Worm (Caenorhabditis elegans) whole organism, mixed stage, embryonic: ENCODE measurements around the gene ZC190.2.
"Not testable (repeated sequence)": the region's sequence is repeated elsewhere in the genome, so short reads cannot be mapped to it uniquely, and the experiment has no call there.

Experiments
- blmp-1 ChIP-seq: fragments of 150-350 bp; optimal IDR thresholded peaks from 2 replicates; lab custom pipeline; 2014; ENCODE audit warnings: missing biosample characterization, missing genetic modification characterization
- drap-1 ChIP-seq: fragments of 200-800 bp; sonication (Bioruptor generic); optimal IDR thresholded peaks from 3 replicates; lab custom pipeline; 2018; ENCODE audit warnings: mild to moderate bottlenecking, missing genetic modification characterization, missing compliant biosample characterization
- elt-3 ChIP-seq: fragments of 150-350 bp; optimal IDR thresholded peaks from 2 replicates; lab custom pipeline; 2014; ENCODE audit warnings: missing biosample characterization, missing genetic modification characterization
- lin-13 ChIP-seq: fragments of 150-350 bp; optimal IDR thresholded peaks from 2 replicates; lab custom pipeline; 2014; ENCODE audit warnings: missing biosample characterization, missing genetic modification characterization
- lsy-2 ChIP-seq: fragments of 150-350 bp; optimal IDR thresholded peaks from 2 replicates; lab custom pipeline; 2014; ENCODE audit warnings: missing biosample characterization, missing genetic modification characterization
- nhr-12 ChIP-seq: fragments of 150-350 bp; optimal IDR thresholded peaks from 2 replicates; lab custom pipeline; 2014; ENCODE audit warnings: missing biosample characterization, missing genetic modification characterization
- nhr-2 ChIP-seq: fragments of 150-350 bp; optimal IDR thresholded peaks from 2 replicates; lab custom pipeline; 2014; ENCODE audit warnings: missing biosample characterization, missing genetic modification characterization
- snpc-4 ChIP-seq: fragments of 150-350 bp; optimal IDR thresholded peaks from 2 replicates; lab custom pipeline; 2014; ENCODE audit warnings: missing biosample characterization, missing genetic modification characterization
- unc-39 ChIP-seq: fragments of 150-350 bp; optimal IDR thresholded peaks from 2 replicates; lab custom pipeline; 2014; ENCODE audit warnings: missing biosample characterization, missing genetic modification characterization
- unc-62 ChIP-seq: fragments of 150-350 bp; optimal IDR thresholded peaks from 2 replicates; lab custom pipeline; 2014; ENCODE audit warnings: missing biosample characterization, missing genetic modification reagents, missing genetic modification characterization
- ztf-11 ChIP-seq: fragments of 150-350 bp; optimal IDR thresholded peaks from 2 replicates; lab custom pipeline; 2014; ENCODE audit warnings: missing biosample characterization, missing genetic modification characterization

DNA sequence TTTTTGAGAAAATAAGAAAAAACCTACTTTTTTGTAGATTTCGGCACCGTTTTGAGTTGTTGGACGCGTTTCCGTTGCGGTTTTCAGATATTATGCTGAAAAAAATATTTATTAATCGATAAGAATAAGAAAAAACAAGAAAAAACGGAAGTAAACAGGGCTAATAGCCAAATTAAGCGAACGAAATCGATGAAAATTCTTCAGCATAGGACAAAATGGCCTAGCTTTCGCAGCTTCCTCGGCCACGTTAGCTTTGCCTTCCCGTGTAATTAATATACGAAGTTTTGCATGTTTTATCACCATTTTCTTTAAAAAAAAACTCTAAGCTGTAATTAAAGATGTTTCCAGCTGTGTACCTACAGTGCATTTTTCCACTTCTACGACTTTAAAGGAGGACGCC lies 15.1 kb downstream of the ZC190.2 start, which contains the start of gene ZC190.10:
- not testable (repeated sequence) for TF ChIP-seq elt-3 (tag; lab: Kevin White, UChicago); snpc-4; lsy-2 (tag; lab: Kevin White, UChicago); lin-13 (tag; lab: Kevin White, UChicago); nhr-12 (tag; lab: Kevin White, UChicago); unc-62 (GFP tag; lab: Kevin White, UChicago); blmp-1 (tag; lab: Kevin White, UChicago); drap-1 (GFP tag; lab: Kevin White, UChicago); ztf-11; nhr-2 (tag; lab: Kevin White, UChicago); unc-39
